Fruit fly (Drosophila melanogaster) whole organism, embryonic: ENCODE results near the gene Shmt.
A peak's percentile ranks its signal among the peaks of the same experiment; 100 is the strongest.

Experiments
- Asciz ChIP-seq: fragments of 200-800 bp; sonication (Bioruptor generic); optimal IDR thresholded peaks from 2 replicates; lab custom pipeline; 2017; ENCODE audit warnings: missing biosample characterization, mild to moderate bottlenecking, missing genetic modification characterization, missing genetic modification reagents
- Awh ChIP-seq: fragments of 200-800 bp; sonication (Bioruptor generic); IDR thresholded peaks from 2 replicates; pipeline ENCODE4, ENCODE4 v1.3.6; 2022; ENCODE audit warnings: missing biosample characterization, missing genetic modification characterization
- CG10267 ChIP-seq: fragments of 200-800 bp; sonication (Bioruptor generic); optimal IDR thresholded peaks from 2 replicates; lab custom pipeline; 2018; ENCODE audit warnings: missing biosample characterization, mild to moderate bottlenecking, missing genetic modification characterization, moderate library complexity
- CG10543 ChIP-seq: fragments of 200-800 bp; sonication (Bioruptor generic); optimal IDR thresholded peaks from 3 replicates; lab custom pipeline; 2017; ENCODE audit warnings: missing biosample characterization, mild to moderate bottlenecking, missing genetic modification characterization, moderate library complexity
- CG12299 ChIP-seq: fragments of 200-800 bp; sonication (Bioruptor generic); optimal IDR thresholded peaks from 2 replicates; lab custom pipeline; 2018; ENCODE audit warnings: missing biosample characterization, mild to moderate bottlenecking, missing genetic modification characterization
- CG13287 ChIP-seq: fragments of 200-800 bp; sonication (Bioruptor generic); IDR thresholded peaks from 2 replicates; pipeline ENCODE4 v1.3.6; 2022; ENCODE audit warnings: missing biosample characterization, missing genetic modification characterization; ENCODE audit not compliant: partially characterized antibody
- CG13894 ChIP-seq: fragments of 200-800 bp; sonication (Bioruptor generic); optimal IDR thresholded peaks from 3 replicates; lab custom pipeline; 2018; ENCODE audit warnings: missing biosample characterization, mild to moderate bottlenecking, missing genetic modification characterization, moderate library complexity
- CG15601 ChIP-seq: fragments of 200-800 bp; sonication (Bioruptor generic); optimal IDR thresholded peaks from 3 replicates; lab custom pipeline; 2019; ENCODE audit warnings: missing biosample characterization, mild to moderate bottlenecking, missing genetic modification characterization, moderate library complexity
- CG2678 ChIP-seq: fragments of 200-800 bp; sonication (Bioruptor generic); optimal IDR thresholded peaks from 3 replicates; lab custom pipeline; 2019; ENCODE audit warnings: missing biosample characterization, mild to moderate bottlenecking, missing genetic modification characterization, moderate library complexity
- CG31388 ChIP-seq: fragments of 200-800 bp; sonication (Bioruptor generic); optimal IDR thresholded peaks from 2 replicates; lab custom pipeline; 2016; ENCODE audit warnings: missing biosample characterization, missing genetic modification characterization
- CG32532 ChIP-seq: fragments of 200-800 bp; sonication (Bioruptor generic); IDR thresholded peaks from 2 replicates; pipeline ENCODE4 v1.3.6; 2022; ENCODE audit warnings: missing biosample characterization, missing genetic modification characterization
- CG34422 ChIP-seq: fragments of 200-800 bp; sonication (Bioruptor generic); IDR thresholded peaks from 3 replicates; pipeline ENCODE4 v1.3.6; 2022; ENCODE audit warnings: missing biosample characterization, missing genetic modification characterization
- CG4360 ChIP-seq: fragments of 200-800 bp; sonication (Bioruptor generic); IDR thresholded peaks from 2 replicates; pipeline ENCODE4 v1.3.6; 2022; ENCODE audit warnings: missing biosample characterization, missing genetic modification characterization
- CG6765 ChIP-seq: fragments of 200-800 bp; sonication (Bioruptor generic); optimal IDR thresholded peaks from 3 replicates; lab custom pipeline; 2017; ENCODE audit warnings: missing biosample characterization, mild to moderate bottlenecking, missing genetic modification characterization
- CG8290 ChIP-seq, 3 experiments: fragments of 200-800 bp; sonication (Bioruptor generic); optimal IDR thresholded peaks; 2 replicates each; lab custom pipeline; 2016 to 2019; ENCODE audit warnings: missing biosample characterization in 3 of 3, missing genetic modification characterization in 3 of 3, mild to moderate bottlenecking in 2 of 3, moderate library complexity in 1 of 3
- CkIIα-i1 ChIP-seq: fragments of 200-800 bp; sonication (Bioruptor generic); IDR thresholded peaks from 2 replicates; pipeline ENCODE4 v1.3.6; 2022; ENCODE audit warnings: missing biosample characterization, missing genetic modification characterization
- D ChIP-seq, 2 experiments: fragments of 200-800 bp in 1 of 2; fragments of >200 bp in 1 of 2; sonication (Bioruptor generic) in 1 of 2; optimal IDR thresholded peaks; 2 replicates in 1 of 2; 3 replicates in 1 of 2; lab custom pipeline; 2017; ENCODE audit warnings: mild to moderate bottlenecking in 1 of 2, missing biosample characterization in 1 of 2, missing genetic modification characterization in 1 of 2, missing genetic modification reagents in 1 of 2
- Deaf1 ChIP-seq: fragments of 200-800 bp; optimal IDR thresholded peaks from 3 replicates; lab custom pipeline; 2019; ENCODE audit warnings: missing biosample characterization, mild to moderate bottlenecking, missing genetic modification characterization, moderate library complexity
- Dp ChIP-seq: fragments of 200-800 bp; sonication (Bioruptor generic); optimal IDR thresholded peaks from 2 replicates; lab custom pipeline; 2018; ENCODE audit warnings: missing biosample characterization, mild to moderate bottlenecking, missing genetic modification characterization, moderate library complexity
- Dref ChIP-seq: fragments of 200-800 bp; sonication (Bioruptor generic); IDR thresholded peaks from 2 replicates; pipeline ENCODE4 v1.3.6; 2022; ENCODE audit warnings: missing biosample characterization, missing genetic modification characterization
- HHEX ChIP-seq: fragments of 200-800 bp; sonication (Bioruptor generic); optimal IDR thresholded peaks from 3 replicates; lab custom pipeline; 2017; ENCODE audit warnings: missing biosample characterization, mild to moderate bottlenecking, missing genetic modification characterization, missing genetic modification reagents
- HLH3B ChIP-seq: fragments of 200-800 bp; sonication (Bioruptor generic); IDR thresholded peaks from 2 replicates; pipeline ENCODE4 v1.3.6; 2022; ENCODE audit warnings: missing biosample characterization, missing genetic modification characterization
- NFAT ChIP-seq: fragments of 200-800 bp; sonication (Bioruptor generic); IDR thresholded peaks from 2 replicates; pipeline ENCODE4 v1.3.6; 2022; ENCODE audit warnings: missing biosample characterization, missing genetic modification characterization
- Sox102F ChIP-seq: fragments of 200-800 bp; sonication (Bioruptor generic); optimal IDR thresholded peaks from 2 replicates; lab custom pipeline; 2018; ENCODE audit warnings: missing biosample characterization, mild to moderate bottlenecking, missing genetic modification characterization, moderate library complexity
- Taf1 ChIP-seq: fragments of 200-800 bp; sonication (Bioruptor generic); IDR thresholded peaks from 2 replicates; pipeline ENCODE4 v1.3.6; 2022; ENCODE audit warnings: missing biosample characterization, missing genetic modification characterization
- Xrp1 ChIP-seq: fragments of 200-800 bp; sonication (Bioruptor generic); IDR thresholded peaks from 2 replicates; pipeline ENCODE4 v1.3.6; 2022; ENCODE audit warnings: missing biosample characterization, missing genetic modification characterization
- bcd ChIP-seq: fragments of 200-800 bp; sonication (Bioruptor generic); optimal IDR thresholded peaks from 2 replicates; lab custom pipeline; 2017; ENCODE audit warnings: missing biosample characterization, mild to moderate bottlenecking, missing genetic modification characterization
- bsh ChIP-seq, 2 experiments: fragments of 200-800 bp; sonication (Bioruptor generic); optimal IDR thresholded peaks; 2 replicates each; lab custom pipeline; 2017 to 2018; ENCODE audit warnings: mild to moderate bottlenecking in 2 of 2, missing biosample characterization in 2 of 2, missing genetic modification characterization in 2 of 2, moderate library complexity in 1 of 2
- chm ChIP-seq: fragments of 200-800 bp; sonication (Bioruptor generic); IDR thresholded peaks from 2 replicates; pipeline ENCODE4 v1.3.6; 2022; ENCODE audit warnings: missing biosample characterization, missing genetic modification characterization
- cwo ChIP-seq: fragments of 200-800 bp; sonication (Bioruptor generic); optimal IDR thresholded peaks from 3 replicates; lab custom pipeline; 2017; ENCODE audit warnings: missing biosample characterization, missing genetic modification characterization, mild to moderate bottlenecking, moderate library complexity, missing genetic modification reagents
- danr ChIP-seq: fragments of 200-800 bp; sonication (Bioruptor generic); IDR thresholded peaks from 2 replicates; pipeline ENCODE4 v1.3.6; 2022; ENCODE audit warnings: missing biosample characterization, missing genetic modification characterization
- fru ChIP-seq: fragments of >200 bp; optimal IDR thresholded peaks from 2 replicates; lab custom pipeline; 2017
- gt ChIP-seq: fragments of 200-800 bp; sonication (Bioruptor generic); IDR thresholded peaks from 2 replicates; pipeline ENCODE4 v1.3.6; 2022; ENCODE audit warnings: missing biosample characterization, missing genetic modification characterization
- ham ChIP-seq: fragments of 200-800 bp; sonication (Bioruptor generic); IDR thresholded peaks from 2 replicates; pipeline ENCODE4 v1.3.6; 2022; ENCODE audit warnings: missing biosample characterization, missing genetic modification characterization
- insv ChIP-seq, 2 experiments: fragments of 200-800 bp; sonication (Bioruptor generic); optimal IDR thresholded peaks; 3 replicates each; lab custom pipeline; 2016 to 2018; ENCODE audit warnings: missing biosample characterization in 2 of 2, missing genetic modification characterization in 2 of 2
- jigr1 ChIP-seq: fragments of 200-800 bp; sonication (Bioruptor generic); IDR thresholded peaks from 3 replicates; pipeline ENCODE4 v1.3.6; 2022; ENCODE audit warnings: missing biosample characterization, missing genetic modification characterization
- lov ChIP-seq, 2 experiments: fragments of 200-800 bp in 1 of 2; fragments of >200 bp in 1 of 2; sonication (Bioruptor generic) in 1 of 2; IDR thresholded peaks in 1 of 2; optimal IDR thresholded peaks in 1 of 2; 2 replicates in 1 of 2; 3 replicates in 1 of 2; pipeline versions ENCODE4 v1.3.6 to Lab custom; 2017 to 2022; ENCODE audit warnings: missing biosample characterization in 1 of 2, missing genetic modification characterization in 1 of 2
- pfk ChIP-seq: fragments of 200-800 bp; sonication (Bioruptor generic); optimal IDR thresholded peaks from 2 replicates; lab custom pipeline; 2018; ENCODE audit warnings: missing biosample characterization, mild to moderate bottlenecking, missing genetic modification characterization, moderate library complexity
- rib ChIP-seq: fragments of 200-800 bp; sonication (Bioruptor generic); IDR thresholded peaks from 2 replicates; pipeline ENCODE4 v1.3.6; 2022; ENCODE audit warnings: missing biosample characterization, missing genetic modification characterization
- row ChIP-seq: fragments of 200-800 bp; sonication (Bioruptor generic); IDR thresholded peaks from 3 replicates; pipeline ENCODE4 v1.3.6; 2022; ENCODE audit warnings: missing biosample characterization, missing genetic modification characterization
- schlank ChIP-seq: fragments of 200-800 bp; sonication (Bioruptor generic); optimal IDR thresholded peaks from 2 replicates; lab custom pipeline; 2018; ENCODE audit warnings: missing biosample characterization, mild to moderate bottlenecking, missing genetic modification characterization
- scrt ChIP-seq: fragments of 200-800 bp; sonication (Bioruptor generic); optimal IDR thresholded peaks from 2 replicates; lab custom pipeline; 2018; ENCODE audit warnings: missing biosample characterization, mild to moderate bottlenecking, missing genetic modification characterization, moderate library complexity
- sqz ChIP-seq: fragments of 200-800 bp; sonication (Bioruptor generic); optimal IDR thresholded peaks from 3 replicates; lab custom pipeline; 2018; ENCODE audit warnings: missing biosample characterization, mild to moderate bottlenecking, missing genetic modification characterization
- sr ChIP-seq: fragments of 200-800 bp; sonication (Bioruptor generic); IDR thresholded peaks from 3 replicates; pipeline ENCODE4 v1.3.6; 2022; ENCODE audit warnings: missing biosample characterization, missing genetic modification characterization
- vnd ChIP-seq: fragments of 200-800 bp; sonication (Bioruptor generic); IDR thresholded peaks from 3 replicates; pipeline ENCODE4 v1.3.6; 2022; ENCODE audit warnings: missing biosample characterization, missing genetic modification characterization; ENCODE audit not compliant: partially characterized antibody
- yki ChIP-seq: fragments of >200 bp; optimal IDR thresholded peaks from 3 replicates; lab custom pipeline; 2018

Shmt gene

DNA sequence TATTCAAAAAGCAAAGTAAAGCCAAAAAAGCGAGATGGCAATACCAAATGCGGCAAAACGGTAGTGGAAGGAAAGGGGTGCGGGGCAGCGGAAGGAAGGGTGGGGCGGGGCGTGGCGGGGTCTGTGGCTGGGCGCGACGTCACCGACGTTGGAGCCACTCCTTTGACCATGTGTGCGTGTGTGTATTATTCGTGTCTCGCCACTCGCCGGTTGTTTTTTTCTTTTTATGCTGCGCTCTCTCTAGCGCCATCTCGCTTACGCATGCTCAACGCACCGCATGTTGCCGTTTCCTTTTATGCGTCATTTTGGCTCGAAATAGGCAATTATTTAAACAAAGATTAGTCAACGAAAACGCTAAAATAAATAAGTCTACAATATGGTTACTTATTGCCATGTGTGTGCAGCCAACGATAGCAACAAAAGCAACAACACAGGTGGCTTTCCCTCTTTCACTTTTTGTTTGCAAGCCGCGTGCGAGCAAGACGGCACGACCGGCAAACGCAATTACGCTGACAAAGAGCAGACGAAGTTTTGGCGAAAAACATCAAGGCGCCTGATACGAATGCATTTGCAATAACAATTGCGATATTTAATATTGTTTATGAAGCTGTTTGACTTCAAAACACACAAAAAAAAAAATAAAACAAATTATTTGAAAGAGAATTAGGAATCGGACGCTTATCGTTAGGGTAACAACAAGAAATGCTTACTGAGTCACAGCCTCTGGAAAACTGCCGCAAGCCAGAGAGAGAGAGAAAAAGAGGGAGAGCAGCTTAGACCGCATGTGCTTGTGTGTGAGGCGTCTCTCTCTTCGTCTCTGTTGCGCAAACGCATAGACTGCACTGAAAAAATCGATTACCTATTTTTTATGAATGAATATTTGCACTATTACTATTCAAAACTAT lies 17.1 kb downstream of the Shmt start (continued):
- TF ChIP-seq CG34422 (GFP tag; lab: Robert Waterston, UW) (peak; percentile 78; the same call in 2 of the 3 replicates), CG13894 (tag; lab: Kevin White, UChicago) (peak; percentile 68), CG6765 (GFP tag; lab: Kevin White, UChicago) (no peak), CG4360 (GFP tag; lab: Robert Waterston, UW) (peak; percentile 54), Taf1 (GFP tag; lab: Robert Waterston, UW) (no peak), Xrp1 (0 out of 2 replicates have a peak, but pooled peaks have one; percentile 6), Dref (GFP tag; lab: Robert Waterston, UW) (no peak), CG32532 (GFP tag; lab: Robert Waterston, UW) (peak; percentile 6; the same call in 1 of the 2 replicates), HHEX (peak; percentile 26), CG8290 (GFP tag; optimal IDR thresholded peaks at IDR 0.05; lab: Kevin White, UChicago) (no peak), CG8290 (tag; optimal IDR thresholded peaks at IDR 0.05; lab: Kevin White, UChicago) (peak; percentile 7 to 68), scrt (GFP tag; lab: Kevin White, UChicago) (no peak), CG15601 (tag; lab: Kevin White, UChicago) (peak; percentile 6), CG10543 (peak; percentile 77), bsh (GFP tag; optimal IDR thresholded peaks at IDR 0.05; lab: Kevin White, UChicago) (no peak), CG13287 (GFP tag; lab: Robert Waterston, UW) (peak; percentile 17; the same call in 1 of the 2 replicates), CG10267 (tag; lab: Kevin White, UChicago) (no peak), danr (no peak), fru (lab: Kevin White, UChicago) (peak; percentile 35), Dp (GFP tag; lab: Kevin White, UChicago) (no peak), D (optimal IDR thresholded peaks at IDR 0.05; lab: Kevin White, UChicago) (no peak), D (GFP tag; optimal IDR thresholded peaks at IDR 0.05; lab: Kevin White, UChicago) (no peak), insv (GFP tag; optimal IDR thresholded peaks at IDR 0.05; lab: Kevin White, UChicago) (peak in 1 of 2 experiments; percentile 12), bcd (GFP tag; lab: Kevin White, UChicago) (no peak), CG2678 (peak; percentile 11), CG12299 (tag; lab: Kevin White, UChicago) (peak; percentile 15), HLH3B (GFP tag; lab: Robert Waterston, UW) (no peak), sqz (GFP tag; lab: Kevin White, UChicago) (peak; percentile 88), schlank (tag; lab: Kevin White, UChicago) (peak; percentile 31), ham (GFP tag; lab: Robert Waterston, UW) (no peak), chm (GFP tag; lab: Robert Waterston, UW) (peak; percentile 58; the same call in 1 of the 2 replicates), Awh (peak; percentile 31; the same call in 1 of the 2 replicates), Deaf1 (tag; lab: Kevin White, UChicago) (peak; percentile 16), CG31388 (GFP tag; lab: Kevin White, UChicago) (no peak), lov (optimal IDR thresholded peaks at IDR 0.05; lab: Kevin White, UChicago) (no peak), lov (GFP tag; IDR thresholded peaks at IDR 0.05; lab: Robert Waterston, UW) (no peak), Asciz (GFP tag; lab: Kevin White, UChicago) (no peak), gt (no peak; the same call in 1 of the 2 replicates), cwo (GFP tag; lab: Kevin White, UChicago) (peak; percentile 23), pfk (GFP tag; lab: Kevin White, UChicago) (peak; percentile 15), rib (GFP tag; lab: Robert Waterston, UW) (peak; percentile 71), jigr1 (GFP tag; lab: Robert Waterston, UW) (no peak), sr (GFP tag; lab: Robert Waterston, UW) (0 out of 3 replicates have a peak, but pooled peaks have one; percentile 4), Sox102F (peak; percentile 17), row (GFP tag; lab: Robert Waterston, UW) (peak; percentile 28; the same call in 2 of the 3 replicates), vnd (0 out of 3 replicates have a peak, but pooled peaks have one; percentile 37), yki (lab: Kevin White, UChicago) (peak; percentile 0), CkIIα-i1 (GFP tag; lab: Robert Waterston, UW) (0 out of 2 replicates have a peak, but pooled peaks have one; percentile 42), NFAT (GFP tag; lab: Robert Waterston, UW) (0 out of 2 replicates have a peak, but pooled peaks have one; percentile 12)
